Fruit fly (Drosophila melanogaster) whole organism, embryonic: Measurements from ENCODE around the gene WRNexo.

ENCODE experiments used
- CG10431 ChIP-seq: fragments of 200-800 bp; sonication (Bioruptor generic); optimal IDR thresholded peaks from 3 replicates; lab custom pipeline; 2018; ENCODE audit warnings: missing biosample characterization, mild to moderate bottlenecking, missing genetic modification characterization
- CG18011 ChIP-seq: fragments of 200-800 bp; sonication (Bioruptor generic); optimal IDR thresholded peaks from 2 replicates; lab custom pipeline; 2017; ENCODE audit warnings: missing biosample characterization, missing genetic modification characterization, mild to moderate bottlenecking, moderate library complexity, missing genotype
- CG32772 ChIP-seq: fragments of 200-800 bp; sonication (Bioruptor generic); IDR thresholded peaks from 2 replicates; pipeline ENCODE4 v1.3.6; 2022; ENCODE audit warnings: missing biosample characterization, missing genetic modification characterization
- CG8924 ChIP-seq: fragments of 200-800 bp; optimal IDR thresholded peaks from 3 replicates; lab custom pipeline; 2019; ENCODE audit warnings: missing biosample characterization, mild to moderate bottlenecking, missing genetic modification characterization, moderate library complexity
- Hmx ChIP-seq: fragments of 200-800 bp; sonication (Bioruptor generic); optimal IDR thresholded peaks from 2 replicates; lab custom pipeline; 2016; ENCODE audit warnings: missing biosample characterization, missing genetic modification characterization
- Pdp1 ChIP-seq, 2 experiments: fragments of 200-800 bp; sonication (Bioruptor generic); optimal IDR thresholded peaks; 3 replicates each; lab custom pipeline; 2016; ENCODE audit warnings: missing biosample characterization in 2 of 2, missing genetic modification characterization in 2 of 2, mild to moderate bottlenecking in 1 of 2, moderate library complexity in 1 of 2
- stwl ChIP-seq: fragments of 200-800 bp; sonication (Bioruptor generic); optimal IDR thresholded peaks from 3 replicates; lab custom pipeline; 2018; ENCODE audit warnings: missing biosample characterization, mild to moderate bottlenecking, missing genetic modification characterization, moderate library complexity

DNA sequence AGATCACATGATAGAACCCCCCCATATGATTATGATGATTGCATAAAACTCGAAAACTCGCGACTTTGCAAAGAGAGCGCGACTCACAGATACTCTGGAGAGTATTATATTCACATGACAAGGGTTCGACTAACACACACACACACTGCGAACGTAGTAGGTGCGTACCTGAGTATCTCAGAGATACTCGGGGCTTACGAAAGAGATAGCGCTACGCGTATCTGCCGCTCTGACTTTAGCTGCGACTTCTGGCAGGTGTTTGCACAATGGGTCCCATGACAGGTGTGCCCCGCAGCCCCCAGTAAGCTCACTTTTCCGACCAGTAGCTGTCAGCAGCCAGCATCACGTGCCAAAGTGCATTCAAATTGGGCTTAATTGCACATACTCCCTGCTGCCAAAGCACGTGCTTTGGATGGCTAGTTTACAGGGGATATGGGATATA, 32.5 kb upstream of the WRNexo start:
- TF ChIP-seq CG18011 (GFP tag; lab: Kevin White, UChicago) (no peak), stwl (tag; lab: Kevin White, UChicago) (no peak), CG32772 (GFP tag; lab: Robert Waterston, UW) (no peak), Hmx (no peak), Pdp1 (GFP tag; optimal IDR thresholded peaks at IDR 0.05; lab: Kevin White, UChicago) (peak in 1 of 2 experiments; percentile 73), CG10431 (GFP tag; lab: Kevin White, UChicago) (no peak), CG8924 (tag; lab: Kevin White, UChicago) (no peak)
